Fruit fly (Drosophila melanogaster): ENCODE measurements around the gene CG42570.
A peak's percentile ranks its signal among the peaks of the same experiment; 100 is the strongest.

Gene CG42570

DNA sequence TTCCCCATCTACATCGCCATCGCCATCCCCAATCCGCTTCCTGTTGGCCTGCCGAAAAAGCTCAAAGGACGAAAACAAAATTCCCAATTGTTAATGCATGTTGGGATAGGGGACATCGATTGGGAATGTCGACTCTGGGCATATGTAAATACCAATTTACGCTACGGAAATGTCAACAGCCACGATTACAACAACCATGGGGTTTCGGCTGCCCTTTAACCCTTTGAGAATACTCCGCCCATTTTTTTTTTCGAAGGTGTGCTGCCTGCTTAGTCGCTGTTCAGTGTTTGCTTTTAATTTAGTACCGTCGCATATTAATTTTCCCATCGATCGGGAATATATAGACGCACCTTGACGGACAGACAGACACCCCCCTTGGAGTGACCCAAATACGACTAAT, 41.0 kb downstream of the CG42570 start (continued):
- TF ChIP-seq Awh (GFP tag; IDR thresholded peaks at IDR 0.05) (0 out of 2 replicates have a peak, but pooled peaks have one; percentile 24), Ets97D (GFP tag; optimal IDR thresholded peaks at IDR 0.05) (no peak), Kr (GFP tag; optimal IDR thresholded peaks at IDR 0.05) (peak; percentile 82), CG10274 (GFP tag; optimal IDR thresholded peaks at IDR 0.05) (no peak), CG9215 (GFP tag; IDR thresholded peaks at IDR 0.05) (no peak), H15 (GFP tag; IDR thresholded peaks at IDR 0.05) (no peak), CG17385 (GFP tag; optimal IDR thresholded peaks at IDR 0.05) (no peak), MESR4 (GFP tag; optimal IDR thresholded peaks at IDR 0.05) (no peak), CG4360 (GFP tag; IDR thresholded peaks at IDR 0.05) (peak; percentile 74), tin (GFP tag; optimal IDR thresholded peaks at IDR 0.05) (no peak), CG4404 (GFP tag; IDR thresholded peaks at IDR 0.05) (no peak)

DNA sequence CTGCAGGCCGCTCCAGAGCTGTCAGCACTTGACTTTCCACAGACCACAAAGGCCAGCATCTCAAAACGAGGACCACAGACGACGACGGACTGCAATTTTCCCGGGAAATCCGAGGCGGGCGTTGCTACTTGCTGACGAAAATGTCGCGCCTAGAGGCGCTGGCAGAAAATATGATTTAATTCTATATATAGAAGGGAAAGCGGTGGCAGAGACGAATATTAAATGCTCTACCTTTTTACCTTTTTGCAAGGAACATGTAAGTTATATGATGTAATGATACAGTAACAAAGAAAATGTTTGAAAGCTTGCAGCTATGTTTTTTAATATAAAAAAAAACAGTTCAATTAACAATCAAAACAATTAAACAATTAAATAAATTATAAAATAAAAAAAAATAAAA, 42.8 kb downstream of the CG42570 start:
- no peak for TF ChIP-seq Hey (tag; optimal IDR thresholded peaks at IDR 0.05)
- no peak for TF ChIP-seq Awh (GFP tag; IDR thresholded peaks at IDR 0.05)
- no peak for TF ChIP-seq Sox100B (GFP tag; optimal IDR thresholded peaks at IDR 0.05)
- no peak for TF ChIP-seq Aef1 (GFP tag; IDR thresholded peaks at IDR 0.05)
- no peak for TF ChIP-seq abd-A (tag; optimal IDR thresholded peaks at IDR 0.05)
- TF ChIP-seq CoRest (tag; optimal IDR thresholded peaks at IDR 0.05): no peak
- TF ChIP-seq CG13296 (GFP tag; optimal IDR thresholded peaks at IDR 0.05): no peak
- TF ChIP-seq twi (tag; optimal IDR thresholded peaks at IDR 0.05): peak; percentile 67
- no peak for TF ChIP-seq CG7786 (GFP tag; optimal IDR thresholded peaks at IDR 0.05)
- no peak for TF ChIP-seq Bgb (GFP tag; IDR thresholded peaks at IDR 0.05; ENCODE audit: partially characterized antibody)
- TF ChIP-seq wdn (GFP tag; IDR thresholded peaks at IDR 0.05): no peak
- peak; percentile 95 for TF ChIP-seq D19A (tag; optimal IDR thresholded peaks at IDR 0.05)
- TF ChIP-seq CG11560 (tag; IDR thresholded peaks at IDR 0.05): no peak
- TF ChIP-seq CG1792 (GFP tag; optimal IDR thresholded peaks at IDR 0.05): no peak
- TF ChIP-seq Ssrp (tag; optimal IDR thresholded peaks at IDR 0.05): no peak
- peak; percentile 29 for TF ChIP-seq odd (GFP tag; optimal IDR thresholded peaks at IDR 0.05)
- no peak for TF ChIP-seq exex (tag; optimal IDR thresholded peaks at IDR 0.05)

DNA sequence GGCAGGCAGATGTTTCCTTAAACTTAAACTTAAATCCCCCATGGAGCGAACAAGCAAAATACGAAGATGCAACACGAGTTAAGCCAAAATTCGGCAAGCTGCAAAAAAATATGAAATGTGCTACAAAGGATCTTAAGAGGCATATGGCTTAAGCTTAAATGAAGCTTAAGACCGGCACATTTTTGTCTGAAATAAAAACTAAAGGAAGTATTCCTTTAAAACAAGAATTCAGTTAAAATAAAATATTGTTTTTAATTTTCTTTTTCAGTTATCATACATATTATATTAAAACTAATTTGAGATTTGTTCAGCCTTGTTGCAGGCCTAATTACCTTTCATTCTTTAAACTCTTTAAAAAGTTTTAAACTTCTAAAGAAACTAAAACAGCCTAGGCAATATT, 44.3 kb downstream of the CG42570 start:
- TF ChIP-seq chif (GFP tag; optimal IDR thresholded peaks at IDR 0.05): no peak
- no peak for TF ChIP-seq CG3726 (GFP tag; IDR thresholded peaks at IDR 0.05)
- no peak for TF ChIP-seq E2f1 (GFP tag; IDR thresholded peaks at IDR 0.05)
- TF ChIP-seq vnd (GFP tag; IDR thresholded peaks at IDR 0.05; ENCODE audit: partially characterized antibody): no peak
- no peak for TF ChIP-seq Bdp1 (GFP tag; optimal IDR thresholded peaks at IDR 0.05)
- TF ChIP-seq shn (GFP tag; optimal IDR thresholded peaks at IDR 0.05): no peak
- no peak for TF ChIP-seq jing (GFP tag; optimal IDR thresholded peaks at IDR 0.05)
- TF ChIP-seq CG10959 (GFP tag; IDR thresholded peaks at IDR 0.05): no peak
- TF ChIP-seq pita (GFP tag; optimal IDR thresholded peaks at IDR 0.05): no peak
- no peak for TF ChIP-seq NFAT (GFP tag; IDR thresholded peaks at IDR 0.05)
- TF ChIP-seq CG7745 (tag; optimal IDR thresholded peaks at IDR 0.05): no peak
- TF ChIP-seq CG8765 (GFP tag; IDR thresholded peaks at IDR 0.05): no peak
- no peak for TF ChIP-seq fd64A (GFP tag; optimal IDR thresholded peaks at IDR 0.05)
- no peak for TF ChIP-seq ara (GFP tag; IDR thresholded peaks at IDR 0.05)
- TF ChIP-seq Usf (GFP tag; optimal IDR thresholded peaks at IDR 0.05): no peak
- no peak for TF ChIP-seq Hr51 (GFP tag; optimal IDR thresholded peaks at IDR 0.05)
- no peak for TF ChIP-seq pfk (GFP tag; optimal IDR thresholded peaks at IDR 0.05)
- TF ChIP-seq CG6254 (GFP tag; optimal IDR thresholded peaks at IDR 0.05): no peak
